Fruit fly (Drosophila melanogaster) whole organism, embryonic: Measurements from ENCODE around the gene CG14237.

Source experiments
- BtbVII ChIP-seq: fragments of 200-800 bp; sonication (Bioruptor generic); optimal IDR thresholded peaks from 3 replicates; lab custom pipeline; 2017; ENCODE audit warnings: missing biosample characterization, mild to moderate bottlenecking, missing genetic modification characterization
- CG10321 ChIP-seq: fragments of 200-800 bp; sonication (Bioruptor generic); IDR thresholded peaks from 2 replicates; pipeline ENCODE4 v1.3.6; 2022; ENCODE audit warnings: missing biosample characterization, missing genetic modification characterization
- CG14441 ChIP-seq: fragments of 200-800 bp; sonication (Bioruptor generic); IDR thresholded peaks from 2 replicates; pipeline ENCODE4 v1.3.6; 2022; ENCODE audit warnings: missing biosample characterization, missing genetic modification characterization
- CG14667 ChIP-seq: fragments of 200-800 bp; sonication (Bioruptor generic); IDR thresholded peaks from 2 replicates; pipeline ENCODE4 v1.3.6; 2022; ENCODE audit warnings: missing biosample characterization, missing genetic modification characterization
- CG17359 ChIP-seq: fragments of 200-800 bp; sonication (Bioruptor generic); optimal IDR thresholded peaks from 3 replicates; lab custom pipeline; 2018; ENCODE audit warnings: missing biosample characterization, mild to moderate bottlenecking, missing genetic modification characterization, moderate library complexity
- CG30431 ChIP-seq: fragments of 200-800 bp; sonication (Bioruptor generic); optimal IDR thresholded peaks from 2 replicates; lab custom pipeline; 2017; ENCODE audit warnings: missing biosample characterization, missing genetic modification characterization
- CG31224 ChIP-seq: fragments of 200-800 bp; sonication (Bioruptor generic); IDR thresholded peaks from 2 replicates; pipeline ENCODE4 v1.3.6; 2022; ENCODE audit warnings: missing biosample characterization, missing genetic modification characterization
- CG32532 ChIP-seq: fragments of 200-800 bp; sonication (Bioruptor generic); IDR thresholded peaks from 2 replicates; pipeline ENCODE4 v1.3.6; 2022; ENCODE audit warnings: missing biosample characterization, missing genetic modification characterization
- CG34376 ChIP-seq: fragments of 200-800 bp; sonication (Bioruptor generic); optimal IDR thresholded peaks from 2 replicates; lab custom pipeline; 2018; ENCODE audit warnings: missing biosample characterization, mild to moderate bottlenecking, missing genetic modification characterization
- CG3726 ChIP-seq: fragments of 200-800 bp; sonication (Bioruptor generic); IDR thresholded peaks from 3 replicates; pipeline ENCODE4, ENCODE4 v1.3.6; 2022; ENCODE audit warnings: missing biosample characterization, missing genetic modification characterization
- CG4282 ChIP-seq: fragments of 200-800 bp; sonication (Bioruptor generic); optimal IDR thresholded peaks from 2 replicates; lab custom pipeline; 2016; ENCODE audit warnings: missing biosample characterization, missing genetic modification characterization
- CG7271 ChIP-seq: fragments of 200-800 bp; sonication (Bioruptor generic); optimal IDR thresholded peaks from 2 replicates; lab custom pipeline; 2018; ENCODE audit warnings: missing biosample characterization, mild to moderate bottlenecking, missing genetic modification characterization, moderate library complexity
- Dfd ChIP-seq, 2 experiments: fragments of >200 bp; optimal IDR thresholded peaks; 2 replicates each; lab custom pipeline; 2017; ENCODE audit warnings: missing biosample characterization in 2 of 2, missing genetic modification characterization in 2 of 2
- Fer1 ChIP-seq: fragments of 200-800 bp; sonication (Bioruptor generic); optimal IDR thresholded peaks from 2 replicates; lab custom pipeline; 2017; ENCODE audit warnings: missing biosample characterization, mild to moderate bottlenecking, missing genetic modification characterization
- Gsc ChIP-seq: fragments of 200-800 bp; sonication (Bioruptor generic); IDR thresholded peaks from 2 replicates; pipeline ENCODE4 v1.3.6; 2022; ENCODE audit warnings: missing biosample characterization, missing genetic modification characterization
- Gug ChIP-seq: fragments of 200-800 bp; sonication (Bioruptor generic); IDR thresholded peaks from 4 replicates; pipeline ENCODE4 v1.3.6; 2022; ENCODE audit warnings: missing biosample characterization, missing genetic modification characterization
- Lim3 ChIP-seq: fragments of 200-800 bp; sonication (Bioruptor generic); IDR thresholded peaks from 2 replicates; pipeline ENCODE4 v1.3.6; 2022; ENCODE audit warnings: missing biosample characterization, missing genetic modification characterization
- Lpt ChIP-seq: fragments of >200 bp; optimal IDR thresholded peaks from 2 replicates; lab custom pipeline; 2018; ENCODE audit warnings: missing biosample characterization, missing genetic modification characterization
- Mad ChIP-seq: fragments of 200-800 bp; sonication (Bioruptor generic); optimal IDR thresholded peaks from 2 replicates; lab custom pipeline; 2016; ENCODE audit warnings: missing biosample characterization, missing genetic modification characterization
- Mrtf ChIP-seq: fragments of 200-800 bp; sonication (Bioruptor generic); IDR thresholded peaks from 3 replicates; pipeline ENCODE4 v1.3.6; 2022; ENCODE audit warnings: missing biosample characterization, missing genetic modification characterization
- Myb ChIP-seq: fragments of 200-800 bp; sonication (Bioruptor generic); optimal IDR thresholded peaks from 2 replicates; lab custom pipeline; 2016; ENCODE audit warnings: missing biosample characterization, missing genetic modification characterization
- Stat92E ChIP-seq, 3 experiments: fragments of >200 bp in 2 of 3; fragments of 200-800 bp in 1 of 3; sonication (Bioruptor generic) in 1 of 3; optimal IDR thresholded peaks; 2 replicates each; lab custom pipeline; 2017 to 2019; ENCODE audit warnings: missing biosample characterization in 3 of 3, missing genetic modification characterization in 3 of 3, mild to moderate bottlenecking in 1 of 3, moderate library complexity in 1 of 3
- YL-1 ChIP-seq: fragments of 200-800 bp; sonication (Bioruptor generic); optimal IDR thresholded peaks from 3 replicates; lab custom pipeline; 2017; ENCODE audit warnings: missing biosample characterization, mild to moderate bottlenecking, missing genetic modification characterization
- ac ChIP-seq: fragments of 200-800 bp; sonication (Bioruptor generic); optimal IDR thresholded peaks from 3 replicates; lab custom pipeline; 2017; ENCODE audit warnings: missing biosample characterization, mild to moderate bottlenecking, missing genetic modification characterization
- al ChIP-seq: fragments of 200-800 bp; sonication (Bioruptor generic); IDR thresholded peaks from 2 replicates; pipeline ENCODE4 v1.3.6; 2022; ENCODE audit warnings: missing biosample characterization, missing genetic modification characterization
- ara ChIP-seq: fragments of 200-800 bp; sonication (Bioruptor generic); IDR thresholded peaks from 2 replicates; pipeline ENCODE4 v1.3.6; 2022; ENCODE audit warnings: missing biosample characterization, missing genetic modification characterization
- dimm ChIP-seq: fragments of 200-800 bp; sonication (Bioruptor generic); IDR thresholded peaks from 2 replicates; pipeline ENCODE4 v1.3.6; 2022; ENCODE audit warnings: missing biosample characterization, missing genetic modification characterization
- exex ChIP-seq: fragments of 200-800 bp; sonication (Bioruptor generic); optimal IDR thresholded peaks from 4 replicates; lab custom pipeline; 2018; ENCODE audit warnings: missing biosample characterization, mild to moderate bottlenecking, missing genetic modification characterization, moderate library complexity
- fd3F ChIP-seq: fragments of 200-800 bp; sonication (Bioruptor generic); optimal IDR thresholded peaks from 2 replicates; lab custom pipeline; 2018; ENCODE audit warnings: missing biosample characterization, mild to moderate bottlenecking, missing genetic modification characterization, moderate library complexity
- ind ChIP-seq: fragments of 200-800 bp; sonication (Bioruptor generic); optimal IDR thresholded peaks from 3 replicates; lab custom pipeline; 2016; ENCODE audit warnings: missing biosample characterization, missing genetic modification characterization
- inv ChIP-seq: fragments of 200-800 bp; sonication (Bioruptor generic); IDR thresholded peaks from 2 replicates; pipeline ENCODE4 v1.3.6; 2022; ENCODE audit warnings: missing biosample characterization, missing genetic modification characterization; ENCODE audit not compliant: partially characterized antibody
- lmd ChIP-seq: fragments of 200-800 bp; sonication (Bioruptor generic); IDR thresholded peaks from 2 replicates; pipeline ENCODE4 v1.3.6; 2022; ENCODE audit warnings: missing biosample characterization, missing genetic modification characterization
- mld ChIP-seq: fragments of 200-800 bp; sonication (Bioruptor generic); IDR thresholded peaks from 3 replicates; pipeline ENCODE4 v1.3.6; 2022; ENCODE audit warnings: missing biosample characterization, missing genetic modification characterization; ENCODE audit not compliant: partially characterized antibody
- nmo ChIP-seq: fragments of 200-800 bp; sonication (Bioruptor generic); optimal IDR thresholded peaks from 2 replicates; lab custom pipeline; 2018; ENCODE audit warnings: missing biosample characterization, mild to moderate bottlenecking, missing genetic modification characterization, moderate library complexity
- ro ChIP-seq: fragments of 200-800 bp; sonication (Bioruptor generic); IDR thresholded peaks from 2 replicates; pipeline ENCODE4 v1.3.6; 2022; ENCODE audit warnings: missing biosample characterization, missing genetic modification characterization
- sd ChIP-seq: fragments of 200-800 bp; sonication (Bioruptor generic); optimal IDR thresholded peaks from 3 replicates; lab custom pipeline; 2018; ENCODE audit warnings: missing biosample characterization, mild to moderate bottlenecking, missing genetic modification characterization, moderate library complexity
- sim ChIP-seq: fragments of 200-800 bp; sonication (Bioruptor generic); IDR thresholded peaks from 2 replicates; pipeline ENCODE4 v1.3.6; 2022; ENCODE audit warnings: missing biosample characterization, missing genetic modification characterization
- so ChIP-seq: fragments of 200-800 bp; sonication (Bioruptor generic); IDR thresholded peaks from 3 replicates; pipeline ENCODE4 v1.3.6; 2022; ENCODE audit warnings: missing biosample characterization, missing genetic modification characterization

CG14237 gene

DNA sequence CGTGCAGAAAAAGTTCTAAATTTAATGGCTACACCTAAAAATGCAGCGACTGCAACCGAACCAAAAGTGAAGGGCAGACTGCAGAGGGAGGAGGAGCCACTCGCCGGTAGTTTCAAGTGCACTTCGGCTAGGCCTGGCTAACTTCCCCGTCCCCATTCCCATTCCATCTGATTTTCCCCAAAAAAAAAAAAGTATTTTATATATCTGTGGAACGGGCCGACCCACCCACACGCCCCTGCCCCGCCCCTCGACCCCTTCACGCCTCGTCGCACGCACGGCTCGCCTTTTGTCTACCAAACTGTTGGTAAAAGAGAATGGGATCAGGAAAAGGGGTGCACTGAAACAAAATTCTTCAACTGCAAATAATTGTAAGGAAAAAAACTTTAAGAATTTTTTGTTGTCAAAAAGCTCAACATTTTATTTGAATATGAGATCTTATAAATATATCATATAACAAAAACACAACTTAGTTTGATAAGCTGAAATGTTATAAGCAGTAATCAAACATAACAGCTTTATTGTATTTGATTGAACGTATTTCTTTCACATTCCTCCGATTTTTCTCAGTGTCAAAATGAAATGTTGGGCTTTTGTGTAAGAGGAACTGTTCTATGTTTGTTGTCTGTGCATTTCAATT is 12.7 kb upstream of the CG14237 start (continued):
- TF ChIP-seq sim (GFP tag; lab: Robert Waterston, UW) (0 out of 2 replicates have a peak, but pooled peaks have one; percentile 27), so (0 out of 3 replicates have a peak, but pooled peaks have one; percentile 34), CG10321 (GFP tag; lab: Robert Waterston, UW) (no peak), BtbVII (GFP tag; lab: Kevin White, UChicago) (no peak), mld (GFP tag; lab: Robert Waterston, UW) (no peak), nmo (GFP tag; lab: Kevin White, UChicago) (peak; percentile 89), Stat92E (GFP tag; optimal IDR thresholded peaks at IDR 0.05; lab: Kevin White, UChicago) (peak in 1 of 3 experiments; percentile 20), Gsc (GFP tag; lab: Robert Waterston, UW) (no peak), Myb (no peak), Lim3 (GFP tag; lab: Robert Waterston, UW) (no peak), CG14667 (GFP tag; lab: Robert Waterston, UW) (peak; percentile 28; the same call in 1 of the 2 replicates), YL-1 (GFP tag; lab: Kevin White, UChicago) (no peak), CG3726 (no peak), ara (GFP tag; lab: Robert Waterston, UW) (no peak; the same call in 1 of the 2 replicates), ro (GFP tag; lab: Robert Waterston, UW) (0 out of 2 replicates have a peak, but pooled peaks have one; percentile 14), CG31224 (GFP tag; lab: Robert Waterston, UW) (no peak)

dm6 chr3R:26448779-26449178 is 7.9 kb upstream of the CG14237 start, which contains the start of gene Hex-t1:
Gene Hex-t1, plus strand, starts transcription at chr3R:26449079.
- TF ChIP-seq CG30431 (no peak), CG17359 (no peak), CG14441 (no peak), Fer1 (no peak), Mrtf (GFP tag; lab: Robert Waterston, UW) (no peak), ind (GFP tag; lab: Kevin White, UChicago) (no peak), CG34376 (no peak), fd3F (GFP tag; lab: Kevin White, UChicago) (no peak), Gug (GFP tag; lab: Robert Waterston, UW) (no peak), lmd (GFP tag; lab: Robert Waterston, UW) (no peak), Dfd (GFP tag; optimal IDR thresholded peaks at IDR 0.05; lab: Kevin White, UChicago) (no peak), inv (GFP tag; lab: Robert Waterston, UW) (no peak), sim (GFP tag; lab: Robert Waterston, UW) (no peak), Mad (GFP tag; lab: Kevin White, UChicago) (no peak), CG32532 (GFP tag; lab: Robert Waterston, UW) (no peak), CG7271 (tag; lab: Kevin White, UChicago) (no peak), sd (tag; lab: Kevin White, UChicago) (no peak), Lpt (GFP tag; lab: Kevin White, UChicago) (no peak), ac (GFP tag; lab: Kevin White, UChicago) (no peak)

DNA sequence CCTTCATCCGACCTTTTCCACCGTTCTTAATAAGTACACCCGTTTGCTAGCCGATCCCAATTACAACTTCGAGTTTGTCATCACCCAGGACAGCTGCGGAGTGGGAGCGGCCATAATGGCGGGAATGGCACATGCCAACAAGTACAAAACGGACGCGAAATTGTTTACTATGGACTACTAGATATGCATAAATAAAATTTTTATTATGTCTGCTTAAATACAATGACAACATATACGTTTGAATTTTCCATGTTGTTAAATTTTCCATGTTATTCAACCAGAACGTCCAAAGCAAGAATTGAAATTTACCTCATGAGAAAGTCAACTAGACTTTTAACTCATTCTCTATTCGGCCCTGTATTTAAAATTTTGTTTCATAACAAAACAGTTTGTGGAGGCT is 6.3 kb upstream of the CG14237 start, which contains the start of gene Hex-t2:
Gene Hex-t2 (plus strand): TSS at position 301 of the 400 bp plus-strand sequence.
- no peak for TF ChIP-seq al (GFP tag; lab: Robert Waterston, UW)
- no peak for TF ChIP-seq CG4282
- no peak for TF ChIP-seq exex (tag; lab: Kevin White, UChicago)
- TF ChIP-seq dimm (GFP tag; lab: Robert Waterston, UW), result no peak
